Worm (Caenorhabditis elegans) whole organism, L4 larva: ENCODE data around the gene Y43F4B.10.
A peak's percentile ranks its signal among the peaks of the same experiment; 100 is the strongest.

Experiments used
- F37D6.2 ChIP-seq: sonication (generic microtip); optimal IDR thresholded peaks from 2 replicates; lab custom pipeline; 2016; ENCODE audit warnings: mild to moderate bottlenecking, missing genetic modification characterization, missing compliant biosample characterization
- F44E2.7 ChIP-seq: fragments of 200-800 bp; sonication (Bioruptor generic); IDR thresholded peaks from 2 replicates; pipeline ENCODE4 v2.1.2; 2022; ENCODE audit warnings: missing genetic modification characterization, missing compliant biosample characterization
- R02D3.7 ChIP-seq: fragments of 150-350 bp; sonication (generic microtip); optimal IDR thresholded peaks from 3 replicates; lab custom pipeline; 2014; ENCODE audit warnings: missing biosample characterization, missing genetic modification characterization
- Y75B8A.6 ChIP-seq: fragments of 200-800 bp; sonication (Bioruptor generic); IDR thresholded peaks from 2 replicates; pipeline ENCODE4 v1.3.6; 2022; ENCODE audit warnings: missing genetic modification reagents, missing genetic modification characterization, missing compliant biosample characterization
- ZK546.5 ChIP-seq, 2 experiments: sonication (generic microtip); optimal IDR thresholded peaks; 2 replicates each; lab custom pipeline; 2017; ENCODE audit warnings: missing biosample characterization in 2 of 2, missing genetic modification characterization in 2 of 2
- aly-2 ChIP-seq: sonication (generic microtip); optimal IDR thresholded peaks from 2 replicates; lab custom pipeline; 2018; ENCODE audit warnings: missing biosample characterization, missing genetic modification characterization
- arid-1 ChIP-seq: fragments of 200-800 bp; sonication (Bioruptor generic); conservative IDR thresholded peaks from 2 replicates; pipeline ENCODE4 v1.3.6; 2022; ENCODE audit warnings: missing genetic modification reagents, missing genetic modification characterization, missing compliant biosample characterization
- attf-4 ChIP-seq: sonication (generic microtip); optimal IDR thresholded peaks from 3 replicates; lab custom pipeline; 2017; ENCODE audit warnings: missing biosample characterization, missing genetic modification characterization
- ceh-20 ChIP-seq: fragments of 200-800 bp; sonication (Bioruptor generic); IDR thresholded peaks from 2 replicates; pipeline ENCODE4 v1.3.6; 2022; ENCODE audit warnings: missing genetic modification reagents, missing genetic modification characterization, missing compliant biosample characterization
- ctbp-1 ChIP-seq: fragments of 200-800 bp; sonication (Bioruptor generic); IDR thresholded peaks from 2 replicates; pipeline ENCODE4 v1.3.6; 2022; ENCODE audit warnings: missing genetic modification reagents, missing genetic modification characterization, missing compliant biosample characterization
- daf-12 ChIP-seq: fragments of 150-350 bp; optimal IDR thresholded peaks from 2 replicates; lab custom pipeline; 2014; ENCODE audit warnings: missing biosample characterization, missing genetic modification reagents, missing genetic modification characterization
- daf-16 ChIP-seq, 3 experiments: sonication (generic microtip); optimal IDR thresholded peaks; 2 replicates each; lab custom pipeline; 2016 to 2017; ENCODE audit warnings: missing genetic modification characterization in 3 of 3, missing genetic modification reagents in 3 of 3, mild to moderate bottlenecking in 2 of 3, missing compliant biosample characterization in 2 of 3, missing biosample characterization in 1 of 3, moderate library complexity in 1 of 3
- dmd-6 ChIP-seq: fragments of 200-800 bp; sonication (Bioruptor generic); IDR thresholded peaks from 2 replicates; pipeline ENCODE4 v1.3.6; 2022; ENCODE audit warnings: missing genetic modification reagents, missing genetic modification characterization, missing compliant biosample characterization
- dmd-8 ChIP-seq: fragments of 200-800 bp; sonication (Bioruptor generic); IDR thresholded peaks from 2 replicates; pipeline ENCODE4 v1.3.6; 2022; ENCODE audit warnings: missing genetic modification characterization, missing compliant biosample characterization
- egl-43 ChIP-seq: fragments of 200-800 bp; sonication (Bioruptor generic); IDR thresholded peaks from 2 replicates; pipeline ENCODE4 v1.3.6; 2022; ENCODE audit warnings: missing genetic modification reagents, missing genetic modification characterization, missing compliant biosample characterization
- fos-1 ChIP-seq: fragments of 150-350 bp; optimal IDR thresholded peaks from 2 replicates; lab custom pipeline; 2014; ENCODE audit warnings: missing biosample characterization, missing genetic modification characterization
- hlh-11 ChIP-seq: fragments of 200-800 bp; sonication (Bioruptor generic); optimal IDR thresholded peaks from 2 replicates; lab custom pipeline; 2018; ENCODE audit warnings: mild to moderate bottlenecking, missing genetic modification characterization, missing compliant biosample characterization
- hlh-30 ChIP-seq: sonication (generic microtip); optimal IDR thresholded peaks from 2 replicates; lab custom pipeline; 2017; ENCODE audit warnings: antibody characterized with exemption, mild to moderate bottlenecking, missing genetic modification characterization, missing compliant biosample characterization; ENCODE audit not compliant: insufficient read depth
- hmg-1.1 ChIP-seq: fragments of 200-800 bp; sonication (Bioruptor generic); IDR thresholded peaks from 2 replicates; pipeline ENCODE4 v1.3.6; 2022; ENCODE audit warnings: missing genetic modification reagents, missing genetic modification characterization, missing compliant biosample characterization
- lin-1 ChIP-seq: fragments of 200-800 bp; sonication (Bioruptor generic); IDR thresholded peaks from 2 replicates; pipeline ENCODE4 v1.3.6; 2022; ENCODE audit warnings: missing genetic modification reagents, missing genetic modification characterization, missing compliant biosample characterization
- lin-38 ChIP-seq: fragments of 200-800 bp; sonication (Bioruptor generic); IDR thresholded peaks from 2 replicates; pipeline ENCODE4 v1.3.6; 2022; ENCODE audit warnings: missing genetic modification reagents, missing genetic modification characterization, missing compliant biosample characterization
- lin-39 ChIP-seq: fragments of 150-350 bp; optimal IDR thresholded peaks from 2 replicates; lab custom pipeline; 2014; ENCODE audit warnings: missing biosample characterization, missing genetic modification reagents, missing genetic modification characterization
- lsy-2 ChIP-seq, 2 experiments: fragments of 150-350 bp in 1 of 2; sonication (generic microtip) in 1 of 2; optimal IDR thresholded peaks; 2 replicates each; lab custom pipeline; 2014 to 2017; ENCODE audit warnings: missing biosample characterization in 2 of 2, missing genetic modification characterization in 2 of 2
- madf-9 ChIP-seq: fragments of 200-800 bp; sonication (Bioruptor generic); conservative IDR thresholded peaks from 2 replicates; pipeline ENCODE4 v1.3.6; 2022; ENCODE audit warnings: missing genetic modification reagents, missing genetic modification characterization, missing compliant biosample characterization
- mdl-1 ChIP-seq, 2 experiments: fragments of 150-350 bp in 1 of 2; sonication (generic microtip) in 1 of 2; optimal IDR thresholded peaks; 2 replicates each; lab custom pipeline; 2014 to 2017; ENCODE audit warnings: missing biosample characterization in 2 of 2, missing genetic modification characterization in 2 of 2
- mdt-29 ChIP-seq: fragments of 200-800 bp; sonication (Bioruptor generic); IDR thresholded peaks from 2 replicates; pipeline ENCODE4 v1.3.6; 2022; ENCODE audit warnings: missing genetic modification reagents, missing genetic modification characterization, missing compliant biosample characterization
- mes-2 ChIP-seq: sonication (generic microtip); optimal IDR thresholded peaks from 2 replicates; lab custom pipeline; 2016; ENCODE audit warnings: missing genotype, mild to moderate bottlenecking, missing genetic modification characterization, missing compliant biosample characterization; ENCODE audit not compliant: poor library complexity, severe bottlenecking
- nhr-11 ChIP-seq: fragments of 150-350 bp; optimal IDR thresholded peaks from 2 replicates; lab custom pipeline; 2014; ENCODE audit warnings: missing biosample characterization, missing genetic modification characterization
- nhr-25 ChIP-seq: sonication (generic microtip); optimal IDR thresholded peaks from 2 replicates; lab custom pipeline; 2017; ENCODE audit warnings: missing genetic modification characterization, mild to moderate bottlenecking, missing compliant biosample characterization, antibody characterized with exemption, moderate library complexity, borderline replicate concordance; ENCODE audit not compliant: insufficient read depth
- nhr-42 ChIP-seq: fragments of 200-800 bp; sonication (Bioruptor generic); IDR thresholded peaks from 2 replicates; pipeline ENCODE4 v1.3.6; 2022; ENCODE audit warnings: missing genetic modification characterization, missing compliant biosample characterization
- nhr-6 ChIP-seq: fragments of 150-350 bp; optimal IDR thresholded peaks from 2 replicates; lab custom pipeline; 2014; ENCODE audit warnings: missing biosample characterization, missing genetic modification characterization
- pha-4 ChIP-seq, 2 experiments: fragments of 150-350 bp in 1 of 2; fragments of 200-800 bp in 1 of 2; sonication (Bioruptor generic) in 1 of 2; IDR thresholded peaks in 1 of 2; optimal IDR thresholded peaks in 1 of 2; 2 replicates each; pipeline versions ENCODE4 v1.3.6 to Lab custom; 2014 to 2022; ENCODE audit warnings: missing genetic modification characterization in 2 of 2, missing genetic modification reagents in 2 of 2, missing biosample characterization in 1 of 2, missing compliant biosample characterization in 1 of 2
- php-3 ChIP-seq: fragments of 200-800 bp; sonication (Bioruptor generic); IDR thresholded peaks from 2 replicates; pipeline ENCODE4 v1.3.6; 2022; ENCODE audit warnings: missing genetic modification reagents, missing genetic modification characterization, missing compliant biosample characterization
- rbr-2 ChIP-seq: sonication (generic microtip); optimal IDR thresholded peaks from 2 replicates; lab custom pipeline; 2016; ENCODE audit warnings: missing genotype, missing genetic modification characterization, missing compliant biosample characterization
- sdz-12 ChIP-seq: fragments of 200-800 bp; sonication (Bioruptor generic); optimal IDR thresholded peaks from 2 replicates; lab custom pipeline; 2018; ENCODE audit warnings: mild to moderate bottlenecking, missing genetic modification characterization, missing compliant biosample characterization
- set-16 ChIP-seq: fragments of 200-800 bp; sonication (Bioruptor generic); IDR thresholded peaks from 2 replicates; pipeline ENCODE4 v1.3.6; 2022; ENCODE audit warnings: missing genetic modification reagents, missing genetic modification characterization, missing compliant biosample characterization
- skn-1 ChIP-seq: fragments of 150-350 bp; optimal IDR thresholded peaks from 2 replicates; lab custom pipeline; 2014; ENCODE audit warnings: missing biosample characterization, missing genetic modification characterization
- snpc-4 ChIP-seq: fragments of 150-350 bp; optimal IDR thresholded peaks from 2 replicates; lab custom pipeline; 2014; ENCODE audit warnings: missing biosample characterization, missing genetic modification characterization
- tag-97 ChIP-seq: fragments of 200-800 bp; sonication (Bioruptor generic); IDR thresholded peaks from 2 replicates; pipeline ENCODE4 v1.3.6; 2022; ENCODE audit warnings: missing genetic modification characterization, missing compliant biosample characterization
- unc-62 ChIP-seq, 3 experiments: fragments of 150-350 bp in 1 of 3; sonication (generic microtip); optimal IDR thresholded peaks in 2 of 3; peaks in 1 of 3; 1 replicate in 1 of 3; 2 replicates in 2 of 3; lab custom pipeline; 2014 to 2017; ENCODE audit warnings: missing biosample characterization in 3 of 3, missing genetic modification characterization in 3 of 3, missing genetic modification reagents in 3 of 3, missing genotype in 1 of 3
- zip-11 ChIP-seq: fragments of 200-800 bp; sonication (Bioruptor generic); IDR thresholded peaks from 2 replicates; pipeline ENCODE4 v1.3.6; 2022; ENCODE audit warnings: missing genetic modification characterization, missing compliant biosample characterization
- ztf-7 ChIP-seq: fragments of 150-350 bp; optimal IDR thresholded peaks from 2 replicates; lab custom pipeline; 2014; ENCODE audit warnings: missing biosample characterization, missing genetic modification characterization

Y43F4B.10 gene

DNA sequence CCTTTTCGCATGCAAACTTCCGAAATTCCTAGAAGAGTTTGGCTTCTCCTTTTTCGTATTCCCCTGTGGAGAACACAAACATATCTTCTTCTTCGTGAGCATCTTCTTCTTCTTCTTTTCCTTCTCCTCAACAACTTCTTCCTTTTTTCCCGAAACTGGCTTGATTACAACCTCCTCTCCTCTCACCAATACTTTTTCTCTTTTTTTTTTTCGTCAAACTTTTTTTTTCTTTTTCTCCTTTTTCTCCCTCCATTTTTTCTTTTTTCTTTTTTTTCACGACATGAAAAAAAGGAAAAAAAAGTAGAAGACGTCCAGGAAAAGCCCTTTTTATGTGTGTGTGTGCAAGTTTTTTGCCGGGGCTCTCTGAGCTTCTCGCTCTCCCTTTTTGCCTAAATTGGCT is 43.0 kb upstream of the Y43F4B.10 start (continued):
- no peak for TF ChIP-seq Y75B8A.6 (GFP tag; lab: Robert Waterston, UW)
- TF ChIP-seq aly-2 (tag; lab: Kevin White, UChicago) = no peak
- TF ChIP-seq rbr-2 = peak; percentile 19
- no peak for TF ChIP-seq lin-1 (GFP tag; lab: Robert Waterston, UW)
- no peak for TF ChIP-seq R02D3.7 (tag; lab: Kevin White, UChicago)
- TF ChIP-seq daf-16 (GFP tag; optimal IDR thresholded peaks at IDR 0.05; lab: Kevin White, UChicago) = no peak
- TF ChIP-seq daf-16 (tag; optimal IDR thresholded peaks at IDR 0.05; lab: Kevin White, UChicago) = no peak
- no peak for TF ChIP-seq zip-11
- TF ChIP-seq mdt-29 = no peak
- no peak for TF ChIP-seq nhr-42 (GFP tag; lab: Robert Waterston, UW)
- TF ChIP-seq F37D6.2 (tag; lab: Kevin White, UChicago) = peak; percentile 3
- no peak for TF ChIP-seq daf-12 (tag; lab: Kevin White, UChicago)
- no peak for TF ChIP-seq php-3
- peak in 1 of 2 experiments; percentile 97 for TF ChIP-seq unc-62 (GFP tag; optimal IDR thresholded peaks at IDR 0.05 in 1 of 2; lab: Kevin White, UChicago)
- TF ChIP-seq unc-62 (tag; optimal IDR thresholded peaks at IDR 0.05; lab: Kevin White, UChicago) = no peak
- peak in 1 of 2 experiments; percentile 57 for TF ChIP-seq lsy-2 (tag; optimal IDR thresholded peaks at IDR 0.05; lab: Kevin White, UChicago)
- TF ChIP-seq dmd-6 (GFP tag; lab: Robert Waterston, UW) = no peak
- TF ChIP-seq mes-2 (tag; lab: Kevin White, UChicago) = peak; percentile 17
- TF ChIP-seq fos-1 (tag; lab: Kevin White, UChicago) = no peak
- TF ChIP-seq hmg-1.1 (GFP tag; lab: Robert Waterston, UW) = peak; percentile 14; the same call in 1 of the 2 replicates
- no peak for TF ChIP-seq attf-4

DNA sequence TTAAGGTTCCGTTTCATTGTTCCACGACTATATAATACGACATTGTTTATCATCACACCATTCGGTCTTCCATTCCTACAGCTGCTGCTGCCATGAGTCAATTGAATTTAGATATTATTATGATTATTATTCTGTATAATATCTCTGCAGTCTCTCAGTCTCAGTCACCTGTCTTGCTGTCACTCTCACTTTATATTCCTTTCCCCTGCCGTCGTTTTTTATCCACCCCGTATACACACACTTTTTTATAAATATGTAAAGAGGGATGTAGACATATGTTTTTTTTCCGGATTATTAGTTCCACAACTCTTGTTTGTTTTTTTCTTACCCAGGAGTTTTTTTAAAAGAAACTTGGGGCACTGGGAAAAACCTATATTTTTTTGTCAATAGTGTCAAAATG is 41.6 kb upstream of the Y43F4B.10 start:
- TF ChIP-seq pha-4 (GFP tag; IDR thresholded peaks at IDR 0.05; lab: Robert Waterston, UW) (no peak), pha-4 (tag; optimal IDR thresholded peaks at IDR 0.05; lab: Kevin White, UChicago) (no peak), snpc-4 (tag; lab: Kevin White, UChicago) (no peak), skn-1 (tag; lab: Kevin White, UChicago) (no peak), ctbp-1 (GFP tag; lab: Robert Waterston, UW) (no peak), hlh-11 (tag; lab: Kevin White, UChicago) (no peak), hlh-30 (tag; lab: Kevin White, UChicago) (peak; percentile 17)

DNA sequence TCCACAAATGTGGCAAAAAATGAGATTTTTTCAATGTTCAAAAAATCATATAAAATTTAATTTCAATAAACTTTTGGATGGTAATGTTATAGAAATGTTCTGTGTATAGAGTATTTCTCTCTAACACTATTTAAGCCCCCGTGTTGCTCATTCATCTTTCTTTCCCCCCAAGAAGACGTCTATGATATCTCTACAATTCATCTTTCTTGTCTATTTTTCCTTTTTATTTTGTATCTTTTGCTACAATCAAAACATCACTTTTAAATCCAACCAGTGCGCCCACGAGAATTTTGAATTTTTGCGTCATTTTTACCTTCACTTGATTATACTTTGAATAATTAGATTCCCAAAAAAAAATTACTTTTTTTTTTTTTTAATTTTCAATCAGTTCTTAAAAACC is 41.1 kb upstream of the Y43F4B.10 start:
- TF ChIP-seq ztf-7 = no peak

DNA sequence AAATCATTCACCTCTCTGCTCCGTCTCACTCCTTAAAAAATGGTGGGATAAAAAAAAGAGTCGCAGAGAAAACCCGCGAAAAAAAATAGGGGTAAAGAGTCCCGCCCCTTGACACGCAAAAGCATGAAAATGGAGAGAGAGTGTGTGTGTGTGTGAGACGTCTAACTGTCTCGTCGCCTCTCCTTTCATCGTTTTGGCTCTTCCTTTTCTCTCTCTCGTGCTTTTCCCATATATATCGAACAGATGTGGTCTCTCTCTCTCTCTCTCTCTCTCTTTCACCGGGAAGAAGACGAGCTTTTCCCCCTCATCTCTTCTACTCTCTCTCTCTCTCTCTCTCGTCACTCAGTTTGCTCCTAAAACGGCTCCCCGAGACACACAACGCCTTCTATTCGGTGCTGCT is 38.1 kb upstream of the Y43F4B.10 start:
- TF ChIP-seq daf-16 (GFP tag; optimal IDR thresholded peaks at IDR 0.05; lab: Kevin White, UChicago) (no peak), daf-16 (tag; optimal IDR thresholded peaks at IDR 0.05; lab: Kevin White, UChicago) (peak; percentile 27), ZK546.5 (tag; optimal IDR thresholded peaks at IDR 0.05; lab: Kevin White, UChicago) (no peak), lin-39 (tag; lab: Kevin White, UChicago) (peak; percentile 39), dmd-8 (GFP tag; lab: Robert Waterston, UW) (no peak), arid-1 (GFP tag; lab: Robert Waterston, UW) (no peak), tag-97 (GFP tag; lab: Robert Waterston, UW) (no peak), unc-62 (GFP tag; optimal IDR thresholded peaks at IDR 0.05 in 1 of 2; lab: Kevin White, UChicago) (peak in 1 of 2 experiments; percentile 99), unc-62 (tag; optimal IDR thresholded peaks at IDR 0.05; lab: Kevin White, UChicago) (no peak), zip-11 (no peak), nhr-25 (no peak), ceh-20 (GFP tag; lab: Robert Waterston, UW) (peak; percentile 58; the same call in 1 of the 2 replicates), sdz-12 (peak; percentile 15), fos-1 (tag; lab: Kevin White, UChicago) (no peak), egl-43 (GFP tag; lab: Robert Waterston, UW) (peak; percentile 85; the same call in 1 of the 2 replicates), set-16 (peak; percentile 80), lsy-2 (tag; optimal IDR thresholded peaks at IDR 0.05; lab: Kevin White, UChicago) (peak; percentile 21 to 80), F37D6.2 (tag; lab: Kevin White, UChicago) (peak; percentile 62), mdl-1 (tag; optimal IDR thresholded peaks at IDR 0.05; lab: Kevin White, UChicago) (peak in 1 of 2 experiments; percentile 77), hmg-1.1 (GFP tag; lab: Robert Waterston, UW) (peak; percentile 72), nhr-6 (peak; percentile 26), F44E2.7 (no peak), nhr-11 (tag; lab: Kevin White, UChicago) (peak; percentile 39), lin-38 (GFP tag; lab: Robert Waterston, UW) (peak; percentile 51), hlh-11 (tag; lab: Kevin White, UChicago) (peak; percentile 81), madf-9 (0 out of 2 replicates have a peak, but pooled peaks have one; percentile 29)
